Worm (Caenorhabditis elegans): Measurements from ENCODE around the gene srh-112.

DNA sequence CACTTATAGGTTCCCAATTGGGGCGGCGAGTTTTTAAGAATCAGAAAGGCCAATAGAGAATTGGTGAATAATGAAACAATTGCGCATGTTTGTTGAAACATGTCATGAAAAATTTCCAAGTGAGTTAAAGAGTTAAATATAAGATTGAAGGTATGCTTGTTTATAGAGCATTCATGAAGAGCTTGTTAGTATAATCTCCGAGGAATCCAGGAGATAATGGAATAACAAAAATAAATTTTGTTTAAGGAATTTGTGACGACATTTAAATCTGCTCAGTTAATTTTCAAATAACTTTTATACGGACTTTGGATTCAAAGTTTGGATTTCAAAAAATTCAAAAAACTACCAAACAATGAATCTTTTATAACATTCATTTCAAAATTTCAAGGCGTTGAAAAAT is 35.6 kb downstream of the srh-112 start, which contains the start of gene str-199:
- no peak for TF ChIP-seq ceh-62 (tag; optimal IDR thresholded peaks at IDR 0.05)
- no peak for TF ChIP-seq nhr-6 (tag; optimal IDR thresholded peaks at IDR 0.05)
- no peak for TF ChIP-seq arid-1 (GFP tag; conservative IDR thresholded peaks at IDR 0.05)
- TF ChIP-seq dve-1 (tag; optimal IDR thresholded peaks at IDR 0.05; ENCODE audit: insufficient read depth) = no peak
- no peak for TF ChIP-seq pqm-1 (tag; optimal IDR thresholded peaks at IDR 0.05)
- TF ChIP-seq nhr-76 (tag; optimal IDR thresholded peaks at IDR 0.05) = no peak
